Worm (Caenorhabditis elegans) whole organism, late embryonic: ENCODE results near the gene K12H6.9.

Source experiments
- C08G9.2 ChIP-seq: sonication (generic microtip); optimal IDR thresholded peaks from 2 replicates; lab custom pipeline; 2016; ENCODE audit warnings: mild to moderate bottlenecking, missing genetic modification characterization, moderate library complexity, missing compliant biosample characterization
- C38D4.7 ChIP-seq: fragments of 200-800 bp; sonication (Bioruptor generic); optimal IDR thresholded peaks from 2 replicates; lab custom pipeline; 2018; ENCODE audit warnings: mild to moderate bottlenecking, missing genetic modification characterization, moderate library complexity, missing compliant biosample characterization
- ama-1 ChIP-seq: fragments of 150-350 bp; optimal IDR thresholded peaks from 2 replicates; lab custom pipeline; 2014
- ceh-14 ChIP-seq: sonication (generic microtip); optimal IDR thresholded peaks from 2 replicates; lab custom pipeline; 2016; ENCODE audit warnings: missing genotype, missing genetic modification characterization, missing compliant biosample characterization
- ceh-22 ChIP-seq: sonication (generic microtip); optimal IDR thresholded peaks from 2 replicates; lab custom pipeline; 2017; ENCODE audit warnings: missing biosample characterization, missing genetic modification characterization
- ceh-31 ChIP-seq: sonication (generic microtip); optimal IDR thresholded peaks from 2 replicates; lab custom pipeline; 2016; ENCODE audit warnings: missing genetic modification characterization, missing compliant biosample characterization
- ceh-34 ChIP-seq: sonication (generic microtip); optimal IDR thresholded peaks from 2 replicates; lab custom pipeline; 2016; ENCODE audit warnings: mild to moderate bottlenecking, missing genetic modification characterization, missing compliant biosample characterization
- ceh-45 ChIP-seq: fragments of 200-800 bp; sonication (Bioruptor generic); IDR thresholded peaks from 2 replicates; pipeline ENCODE4 v1.3.6; 2022; ENCODE audit warnings: missing genetic modification reagents, missing genetic modification characterization, missing compliant biosample characterization
- ceh-6 ChIP-seq: fragments of 200-800 bp; sonication (Bioruptor generic); optimal IDR thresholded peaks from 2 replicates; lab custom pipeline; 2018; ENCODE audit warnings: mild to moderate bottlenecking, missing genetic modification characterization, missing compliant biosample characterization
- ceh-9 ChIP-seq: sonication (generic microtip); optimal IDR thresholded peaks from 2 replicates; lab custom pipeline; 2016; ENCODE audit warnings: mild to moderate bottlenecking, missing genetic modification characterization, inconsistent platforms, missing compliant biosample characterization
- dmd-4 ChIP-seq: sonication (generic microtip); optimal IDR thresholded peaks from 2 replicates; lab custom pipeline; 2016; ENCODE audit warnings: borderline replicate concordance, missing genetic modification characterization, missing compliant biosample characterization
- dve-1 ChIP-seq: sonication (generic microtip); optimal IDR thresholded peaks from 2 replicates; lab custom pipeline; 2017; ENCODE audit warnings: antibody characterized with exemption, mild to moderate bottlenecking, missing genetic modification characterization, missing compliant biosample characterization
- elt-4 ChIP-seq: sonication (generic microtip); optimal IDR thresholded peaks from 2 replicates; lab custom pipeline; 2016; ENCODE audit warnings: missing genetic modification characterization, missing compliant biosample characterization
- ets-4 ChIP-seq: sonication (generic microtip); optimal IDR thresholded peaks from 2 replicates; lab custom pipeline; 2016; ENCODE audit warnings: missing genetic modification characterization, missing compliant biosample characterization
- eyg-1 ChIP-seq: sonication (generic microtip); optimal IDR thresholded peaks from 2 replicates; lab custom pipeline; 2016; ENCODE audit warnings: missing genotype, missing genetic modification characterization, missing compliant biosample characterization
- hlh-13 ChIP-seq: fragments of 200-800 bp; sonication (Bioruptor generic); optimal IDR thresholded peaks from 2 replicates; lab custom pipeline; 2018; ENCODE audit warnings: mild to moderate bottlenecking, missing genetic modification characterization, missing compliant biosample characterization
- hlh-30 ChIP-seq: sonication (generic microtip); optimal IDR thresholded peaks from 2 replicates; lab custom pipeline; 2017; ENCODE audit warnings: antibody characterized with exemption, missing genetic modification characterization, missing compliant biosample characterization; ENCODE audit not compliant: insufficient read depth
- lim-6 ChIP-seq: sonication (generic microtip); optimal IDR thresholded peaks from 2 replicates; lab custom pipeline; 2016; ENCODE audit warnings: missing genetic modification characterization, missing compliant biosample characterization
- lin-11 ChIP-seq: fragments of 200-800 bp; sonication (Bioruptor generic); optimal IDR thresholded peaks from 2 replicates; lab custom pipeline; 2018; ENCODE audit warnings: mild to moderate bottlenecking, missing genetic modification characterization, missing compliant biosample characterization
- pag-3 ChIP-seq: sonication (generic microtip); optimal IDR thresholded peaks from 2 replicates; lab custom pipeline; 2016; ENCODE audit warnings: missing compliant biosample characterization, missing genetic modification characterization, borderline replicate concordance
- pat-9 ChIP-seq: fragments of 200-800 bp; sonication (Bioruptor generic); optimal IDR thresholded peaks from 2 replicates; lab custom pipeline; 2018; ENCODE audit warnings: mild to moderate bottlenecking, missing genetic modification characterization, moderate library complexity, missing compliant biosample characterization
- pax-1 ChIP-seq: fragments of 150-350 bp; optimal IDR thresholded peaks from 2 replicates; lab custom pipeline; 2014; ENCODE audit warnings: missing biosample characterization, missing genetic modification characterization
- pha-2 ChIP-seq: sonication (generic microtip); optimal IDR thresholded peaks from 2 replicates; lab custom pipeline; 2017; ENCODE audit warnings: mild to moderate bottlenecking, missing genetic modification characterization, missing compliant biosample characterization
- pha-4 ChIP-seq: fragments of 150-350 bp; optimal IDR thresholded peaks from 2 replicates; lab custom pipeline; 2018; ENCODE audit warnings: missing biosample characterization, missing genetic modification reagents, missing genetic modification characterization
- ref-2 ChIP-seq: sonication (generic microtip); optimal IDR thresholded peaks from 2 replicates; lab custom pipeline; 2016; ENCODE audit warnings: missing genetic modification characterization, missing compliant biosample characterization
- sdc-2 ChIP-seq: sonication (generic microtip); optimal IDR thresholded peaks from 2 replicates; lab custom pipeline; 2016; ENCODE audit warnings: missing genotype, missing genetic modification characterization, missing compliant biosample characterization
- sox-4 ChIP-seq: sonication (generic microtip); optimal IDR thresholded peaks from 2 replicates; lab custom pipeline; 2017; ENCODE audit warnings: mild to moderate bottlenecking, missing genetic modification characterization, inconsistent platforms, missing compliant biosample characterization
- syd-9 ChIP-seq: sonication (generic microtip); optimal IDR thresholded peaks from 2 replicates; lab custom pipeline; 2016; ENCODE audit warnings: mild to moderate bottlenecking, missing genetic modification characterization, moderate library complexity, missing compliant biosample characterization
- tbx-2 ChIP-seq: sonication (generic microtip); optimal IDR thresholded peaks from 2 replicates; lab custom pipeline; 2016; ENCODE audit warnings: missing genetic modification characterization, missing compliant biosample characterization
- unc-42 ChIP-seq: sonication (generic microtip); optimal IDR thresholded peaks from 2 replicates; lab custom pipeline; 2016; ENCODE audit warnings: missing genotype, missing genetic modification characterization, missing compliant biosample characterization
- zip-5 ChIP-seq: sonication (generic microtip); optimal IDR thresholded peaks from 2 replicates; lab custom pipeline; 2016; ENCODE audit warnings: missing genetic modification characterization, missing compliant biosample characterization

Gene K12H6.9

DNA sequence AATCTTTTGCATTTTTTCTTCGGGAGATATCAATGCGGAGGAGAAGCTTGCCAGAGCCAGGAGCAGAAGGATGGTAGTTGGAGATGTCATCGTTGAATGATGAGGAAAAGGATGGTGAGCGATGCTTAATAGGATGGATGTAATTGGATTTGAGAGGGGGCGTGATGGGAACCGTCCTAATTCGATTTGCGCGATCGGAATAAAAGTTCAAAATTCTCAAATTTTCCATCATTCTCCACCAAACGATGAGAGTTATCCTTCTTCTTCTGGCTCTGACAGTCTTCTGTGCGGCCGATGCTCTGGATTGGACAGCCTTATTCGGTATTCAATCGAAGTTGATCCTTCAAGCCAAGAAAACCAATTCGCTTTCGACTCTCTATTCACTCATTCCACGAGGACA lies at the start of gene K12H6.9, which contains the start of gene K12H6.4:
TSS of gene K12H6.9 (plus strand) at position 236 of the 400 bp plus-strand sequence.
TSS of gene K12H6.4 (minus strand) at position 101 of the 400 bp plus-strand sequence.
- no peak for TF ChIP-seq sox-4 (tag; lab: Kevin White, UChicago)
- no peak for TF ChIP-seq lim-6
- no peak for TF ChIP-seq hlh-30
- no peak for TF ChIP-seq C38D4.7 (GFP tag; lab: Kevin White, UChicago)
- TF ChIP-seq ceh-14 (tag; lab: Kevin White, UChicago): no peak
- no peak for TF ChIP-seq dmd-4 (tag; lab: Kevin White, UChicago)
- no peak for TF ChIP-seq pat-9
- TF ChIP-seq sdc-2: no peak
- no peak for TF ChIP-seq ceh-31 (tag; lab: Kevin White, UChicago)
- no peak for TF ChIP-seq ceh-22 (tag; lab: Kevin White, UChicago)

DNA sequence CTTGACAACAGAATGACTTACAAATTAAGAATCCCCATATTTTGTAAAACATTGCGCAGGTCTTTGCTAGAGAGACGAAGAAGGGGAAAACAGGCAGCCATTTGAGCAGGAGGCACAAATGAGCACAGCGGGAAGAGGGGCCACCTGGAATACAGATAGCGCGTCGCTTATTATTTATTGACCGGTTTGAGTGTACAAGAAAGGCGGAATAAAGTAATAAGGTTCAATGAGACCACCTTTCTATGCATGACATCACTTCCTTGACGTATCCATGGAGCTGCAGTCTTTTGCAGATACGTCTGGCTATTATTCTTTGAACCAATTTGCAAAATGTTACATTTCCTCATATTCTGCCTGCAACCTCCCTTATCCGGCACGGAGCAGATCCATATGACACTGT lies 49.3 kb upstream of the K12H6.9 start, which contains the start of gene fbxb-111:
TSS of gene fbxb-111 (minus strand) at position 101 of the 400 bp plus-strand sequence.
- TF ChIP-seq ref-2 (tag; lab: Kevin White, UChicago) (peak; percentile 20), sdc-2 (no peak)

DNA sequence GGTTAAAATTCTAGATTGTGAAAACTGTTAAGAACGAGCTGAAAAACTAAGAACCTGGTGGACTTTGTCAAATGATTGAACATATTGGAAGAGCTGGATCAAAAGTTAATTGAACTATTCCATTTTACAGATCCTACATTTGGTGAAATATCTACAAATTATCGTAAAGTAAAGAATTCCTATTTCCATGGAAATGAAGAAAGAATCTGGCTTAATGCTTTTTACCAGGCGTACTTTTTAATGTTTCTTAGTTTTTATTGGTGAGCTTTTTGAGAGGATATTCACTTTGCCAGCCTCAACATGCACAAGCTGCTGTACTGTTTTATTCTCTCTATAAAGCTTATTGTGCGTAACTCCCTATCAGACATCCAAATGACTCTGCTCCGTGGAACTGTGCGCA lies 46.4 kb upstream of the K12H6.9 start, which contains the start of gene F08D12.4:
TSS of gene F08D12.4 (plus strand) at position 301 of the 400 bp plus-strand sequence.
- TF ChIP-seq syd-9 (no peak), ceh-9 (tag; lab: Kevin White, UChicago) (no peak), ceh-34 (tag; lab: Kevin White, UChicago) (no peak), zip-5 (no peak), hlh-30 (no peak), ets-4 (tag; lab: Kevin White, UChicago) (no peak)

DNA sequence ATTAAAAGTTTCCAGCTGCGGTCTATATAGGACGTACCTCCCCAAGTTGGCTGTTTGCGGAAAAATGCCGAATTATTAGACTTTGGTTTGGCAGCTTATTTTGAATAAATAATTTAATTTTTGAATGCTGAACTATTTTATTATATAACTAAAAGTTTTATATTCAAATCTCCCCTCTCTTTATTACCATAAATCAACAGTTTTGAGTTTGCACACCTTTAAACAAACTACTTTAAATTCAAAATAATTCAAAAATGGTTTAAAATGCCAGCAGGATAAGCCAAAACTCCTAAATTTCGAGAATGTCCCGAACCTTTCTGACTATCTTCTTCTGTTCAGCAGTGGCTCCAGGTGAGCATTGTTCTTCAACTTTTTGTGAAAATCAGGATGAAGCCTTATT lies 45.0 kb upstream of the K12H6.9 start, which contains the start of gene F08D12.3:
TSS of gene F08D12.3 (plus strand) at position 301 of the 400 bp plus-strand sequence.
- no peak for TF ChIP-seq ceh-45 (GFP tag; lab: Robert Waterston, UW)
- TF ChIP-seq elt-4 (tag; lab: Kevin White, UChicago): no peak
- TF ChIP-seq pha-4: no peak
- no peak for TF ChIP-seq ref-2 (tag; lab: Kevin White, UChicago)
- no peak for TF ChIP-seq unc-42 (tag; lab: Kevin White, UChicago)
- TF ChIP-seq tbx-2 (tag; lab: Kevin White, UChicago): no peak

DNA sequence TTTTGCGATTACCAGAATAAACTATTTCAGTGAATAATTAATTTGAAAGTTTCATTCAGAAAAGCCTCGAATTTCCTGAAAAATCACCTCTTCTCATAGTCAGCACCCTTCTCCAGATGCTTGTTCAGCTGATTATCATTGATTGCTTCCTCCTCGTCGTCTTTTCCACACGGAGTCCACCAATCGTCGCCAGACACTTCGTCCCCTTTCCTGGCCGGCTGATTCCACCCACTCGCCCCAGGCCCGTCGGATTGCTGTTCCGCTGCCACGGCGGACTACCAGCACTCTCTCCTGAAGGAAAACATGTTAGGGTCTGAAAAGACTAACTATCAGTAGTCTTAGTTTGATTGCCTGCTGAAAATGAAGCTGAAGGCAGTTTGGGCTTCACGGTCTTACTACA lies 43.4 kb upstream of the K12H6.9 start:
- TF ChIP-seq hlh-30: no peak
- TF ChIP-seq lim-6: no peak
- TF ChIP-seq pha-2 (tag; lab: Kevin White, UChicago): no peak
- no peak for TF ChIP-seq syd-9
- no peak for TF ChIP-seq eyg-1 (tag; lab: Kevin White, UChicago)
- no peak for TF ChIP-seq hlh-13 (GFP tag; lab: Kevin White, UChicago)
- no peak for TF ChIP-seq zip-5
- TF ChIP-seq pag-3: no peak
- TF ChIP-seq unc-42 (tag; lab: Kevin White, UChicago): no peak
- no peak for TF ChIP-seq lin-11 (tag; lab: Kevin White, UChicago)
- TF ChIP-seq pax-1 (tag; lab: Kevin White, UChicago): no peak
- no peak for TF ChIP-seq ama-1 (lab: Kevin White, UChicago)
- TF ChIP-seq ref-2 (tag; lab: Kevin White, UChicago): no peak
- TF ChIP-seq C08G9.2 (tag; lab: Kevin White, UChicago): no peak
- TF ChIP-seq ceh-6: no peak
- TF ChIP-seq dve-1 (tag; lab: Kevin White, UChicago): no peak
- TF ChIP-seq pat-9: no peak
- TF ChIP-seq sdc-2: no peak
- no peak for TF ChIP-seq ceh-45 (GFP tag; lab: Robert Waterston, UW)

DNA sequence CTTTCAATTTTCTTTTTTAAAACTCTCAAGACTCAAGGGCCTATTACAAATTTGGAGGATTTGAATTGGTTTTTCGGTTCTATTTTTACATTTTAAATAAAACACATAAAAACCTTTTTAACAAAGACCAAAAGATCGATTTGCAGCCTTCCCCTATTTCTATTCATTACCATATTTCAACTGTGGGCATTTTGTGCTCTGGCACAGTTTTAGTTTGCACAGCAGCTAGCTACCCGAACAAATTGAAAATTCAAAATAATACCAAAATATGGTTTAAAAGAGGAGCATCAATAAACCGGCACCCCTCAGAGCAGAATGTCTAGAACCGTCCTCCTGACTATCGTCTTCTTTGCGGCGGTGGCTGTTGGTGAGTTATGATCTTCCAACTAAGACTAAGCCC lies 42.8 kb upstream of the K12H6.9 start, which contains the start of gene F08D12.2:
TSS of gene F08D12.2 (plus strand) at position 301 of the 400 bp plus-strand sequence.
- no peak for TF ChIP-seq unc-42 (tag; lab: Kevin White, UChicago)
- TF ChIP-seq, all 69 proteins: peak for 0
